Fruit fly (Drosophila melanogaster): ENCODE results near the gene CG10597.

DNA sequence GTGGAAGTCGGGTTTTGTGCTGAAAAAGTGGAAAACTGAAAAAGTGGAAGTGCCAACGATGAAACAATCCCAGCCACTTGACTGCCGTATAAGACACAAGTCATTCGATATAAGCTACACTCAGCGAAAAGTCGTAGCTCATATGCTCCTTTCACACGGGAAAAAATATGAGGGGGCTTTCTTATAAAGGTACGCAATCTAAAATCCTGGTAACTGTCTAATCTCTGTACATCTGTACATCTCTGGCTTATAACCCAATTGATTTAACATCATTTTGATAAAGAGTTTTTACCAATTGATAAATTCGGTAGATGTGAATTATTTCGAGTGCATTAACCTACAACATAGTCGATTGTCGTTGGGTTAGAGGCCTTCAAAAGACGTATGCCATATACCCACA is 44.0 kb upstream of the CG10597 start:
- no peak for TF ChIP-seq CG11617 (GFP tag; optimal IDR thresholded peaks at IDR 0.05)
- no peak for TF ChIP-seq ovo (GFP tag; optimal IDR thresholded peaks at IDR 0.05)
- no peak for TF ChIP-seq tj (GFP tag; optimal IDR thresholded peaks at IDR 0.05)
- no peak for TF ChIP-seq Clk (GFP tag; optimal IDR thresholded peaks at IDR 0.05)
- TF ChIP-seq pad (GFP tag; optimal IDR thresholded peaks at IDR 0.05) = no peak

Measured in whole organism, adult.